Worm (Caenorhabditis elegans): ENCODE measurements around the gene srz-97.

- TF ChIP-seq aly-2 (tag; optimal IDR thresholded peaks at IDR 0.05) (no peak), R02D3.7 (tag; optimal IDR thresholded peaks at IDR 0.05) (no peak), jun-1 (tag; optimal IDR thresholded peaks at IDR 0.05) (no peak)
These were observed 36.7 kb upstream of the srz-97 start for ce11 chrV:14504774-14505173.
